Worm (Caenorhabditis elegans): ENCODE results near the gene F22B5.4.

DNA sequence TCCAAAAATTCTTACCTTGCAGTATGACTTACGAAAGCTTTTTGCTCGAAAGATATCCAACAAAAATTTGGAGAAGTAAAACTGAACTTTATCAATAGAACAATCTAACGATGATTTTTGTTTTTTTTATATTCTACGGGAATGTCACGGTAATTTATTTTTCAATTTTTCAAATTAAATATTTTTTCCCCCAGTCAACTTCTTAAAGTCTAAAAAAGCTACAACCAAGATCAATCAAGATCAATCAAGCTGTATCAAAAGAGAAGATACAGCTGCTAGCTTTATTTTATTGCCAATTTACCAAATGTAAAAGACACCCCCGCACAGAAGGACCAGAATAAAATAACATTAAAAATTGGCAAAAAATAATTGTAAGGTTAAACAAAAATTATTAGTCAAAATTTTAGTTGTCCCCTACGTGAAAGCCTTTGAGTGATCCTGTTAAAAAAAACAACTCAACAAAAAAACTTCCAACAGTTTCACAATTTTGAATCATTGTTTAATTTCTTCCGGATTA is 25.9 kb downstream of the F22B5.4 start, which contains the start of the genes M05D6.1 and M05D6.3:
- TF ChIP-seq lsy-2 (tag; optimal IDR thresholded peaks at IDR 0.05) (no peak), ztf-4 (tag; optimal IDR thresholded peaks at IDR 0.05) (no peak), lin-13 (GFP tag; optimal IDR thresholded peaks at IDR 0.05) (no peak), mdl-1 (tag; optimal IDR thresholded peaks at IDR 0.05) (no peak), fos-1 (tag; optimal IDR thresholded peaks at IDR 0.05) (no peak), nhr-12 (tag; optimal IDR thresholded peaks at IDR 0.05) (no peak), unc-39 (tag; optimal IDR thresholded peaks at IDR 0.05) (no peak), unc-62 (GFP tag; optimal IDR thresholded peaks at IDR 0.05) (no peak), sma-9 (GFP tag; optimal IDR thresholded peaks at IDR 0.05) (no peak), sma-9 (tag; optimal IDR thresholded peaks at IDR 0.05) (no peak), nhr-6 (tag; optimal IDR thresholded peaks at IDR 0.05) (no peak), C34F6.9 (tag; optimal IDR thresholded peaks at IDR 0.05) (no peak), egl-27 (tag; optimal IDR thresholded peaks at IDR 0.05) (no peak), ceh-82 (tag; optimal IDR thresholded peaks at IDR 0.05) (no peak), ztf-11 (tag; optimal IDR thresholded peaks at IDR 0.05) (no peak)

Data from whole organism, L2 larva.